Fruit fly (Drosophila melanogaster): ENCODE data around the gene Cpr67B.

- no peak for TF ChIP-seq Deaf1 (tag; optimal IDR thresholded peaks at IDR 0.05)
- no peak for TF ChIP-seq kah (GFP tag; optimal IDR thresholded peaks at IDR 0.05)
- TF ChIP-seq CG2199 (GFP tag; IDR thresholded peaks at IDR 0.05): no peak
- TF ChIP-seq Max (GFP tag; optimal IDR thresholded peaks at IDR 0.05): no peak
Observed at dm6 chr3L:9401354-9402156, 3.0 kb upstream of the Cpr67B start.
